Worm (Caenorhabditis elegans): ENCODE results near the gene M163.9.

- TF ChIP-seq ztf-16 (tag; optimal IDR thresholded peaks at IDR 0.05) (no peak), ama-1 (optimal IDR thresholded peaks at IDR 0.05) (no peak), ceh-2 (tag; optimal IDR thresholded peaks at IDR 0.05) (no peak), elt-2 (tag; optimal IDR thresholded peaks at IDR 0.05) (peak; percentile 68)
Observed at ce11 chrX:14504551-14504902, 35.1 kb downstream of the M163.9 start.

All from whole organism, late embryonic.